Worm (Caenorhabditis elegans) whole organism, L4/young adult: Measurements from ENCODE around the gene pcp-2.

Source experiments
- W03F9.2 ChIP-seq: fragments of 150-350 bp; optimal IDR thresholded peaks from 2 replicates; lab custom pipeline; 2014; ENCODE audit warnings: missing biosample characterization, missing genetic modification characterization
- dao-5 ChIP-seq: sonication (generic microtip); optimal IDR thresholded peaks from 2 replicates; lab custom pipeline; 2016; ENCODE audit warnings: missing genotype, missing genetic modification characterization, moderate library complexity, missing compliant biosample characterization
- him-1 ChIP-seq: sonication (generic microtip); optimal IDR thresholded peaks from 2 replicates; lab custom pipeline; 2016; ENCODE audit warnings: missing genotype, missing genetic modification reagents, missing genetic modification characterization, missing compliant biosample characterization

- no peak for TF ChIP-seq dao-5
- no peak for TF ChIP-seq W03F9.2 (tag; lab: Kevin White, UChicago)
- no peak for TF ChIP-seq him-1 (tag; lab: Kevin White, UChicago)
Observed at ce11 chrIV:9135377-9135776, 29.6 kb downstream of the pcp-2 start, which contains the start of gene delm-1.
